Worm (Caenorhabditis elegans) whole organism, early embryonic: ENCODE results near the gene rpb-9.

ENCODE experiments used
- B0310.2 ChIP-seq: sonication (generic microtip); optimal IDR thresholded peaks from 2 replicates; lab custom pipeline; 2016; ENCODE audit warnings: mild to moderate bottlenecking, missing genetic modification characterization, missing compliant biosample characterization
- F13C5.2 ChIP-seq: sonication (generic microtip); optimal IDR thresholded peaks from 2 replicates; lab custom pipeline; 2017; ENCODE audit warnings: mild to moderate bottlenecking, missing genetic modification characterization, inconsistent platforms, missing compliant biosample characterization
- aly-1 ChIP-seq: sonication (generic microtip); optimal IDR thresholded peaks from 2 replicates; lab custom pipeline; 2016; ENCODE audit warnings: missing genetic modification characterization, missing compliant biosample characterization
- ama-1 ChIP-seq: fragments of 150-350 bp; optimal IDR thresholded peaks from 2 replicates; lab custom pipeline; 2014
- ceh-13 ChIP-seq: fragments of 200-800 bp; sonication (Bioruptor generic); optimal IDR thresholded peaks from 2 replicates; lab custom pipeline; 2018; ENCODE audit warnings: mild to moderate bottlenecking, missing genetic modification characterization, missing compliant biosample characterization
- ceh-36 ChIP-seq: sonication (generic microtip); optimal IDR thresholded peaks from 2 replicates; lab custom pipeline; 2016; ENCODE audit warnings: missing genetic modification characterization, inconsistent platforms, missing compliant biosample characterization
- ets-7 ChIP-seq: sonication (generic microtip); optimal IDR thresholded peaks from 2 replicates; lab custom pipeline; 2016; ENCODE audit warnings: missing genotype, missing genetic modification characterization, missing compliant biosample characterization
- flt-1 ChIP-seq: fragments of 200-800 bp; sonication (Bioruptor generic); IDR thresholded peaks from 2 replicates; pipeline ENCODE4 v1.3.6; 2022; ENCODE audit warnings: missing genetic modification characterization, missing compliant biosample characterization
- hmbx-1 ChIP-seq: sonication (generic microtip); optimal IDR thresholded peaks from 2 replicates; lab custom pipeline; 2016; ENCODE audit warnings: mild to moderate bottlenecking, missing genetic modification characterization, missing compliant biosample characterization
- hmg-4 ChIP-seq: fragments of 200-800 bp; sonication (Bioruptor generic); optimal IDR thresholded peaks from 2 replicates; lab custom pipeline; 2018; ENCODE audit warnings: mild to moderate bottlenecking, missing genetic modification characterization, missing compliant biosample characterization
- hnd-1 ChIP-seq: sonication (generic microtip); optimal IDR thresholded peaks from 2 replicates; lab custom pipeline; 2016; ENCODE audit warnings: missing genetic modification characterization, missing compliant biosample characterization
- pes-1 ChIP-seq: fragments of 200-800 bp; sonication (Bioruptor generic); IDR thresholded peaks from 2 replicates; pipeline ENCODE4 v1.3.6; 2022; ENCODE audit warnings: missing genetic modification reagents, missing genetic modification characterization, missing compliant biosample characterization
- scrt-1 ChIP-seq: fragments of 200-800 bp; sonication (Bioruptor generic); IDR thresholded peaks from 2 replicates; pipeline ENCODE4 v1.3.6; 2022; ENCODE audit warnings: missing genetic modification characterization, missing compliant biosample characterization
- sea-1 ChIP-seq: fragments of 200-800 bp; sonication (Bioruptor generic); conservative IDR thresholded peaks from 2 replicates; pipeline ENCODE4 v1.3.6; 2022; ENCODE audit warnings: missing genetic modification characterization, missing compliant biosample characterization
- tbx-11 ChIP-seq: fragments of 200-800 bp; sonication (Bioruptor generic); IDR thresholded peaks from 2 replicates; pipeline ENCODE4 v1.3.6; 2022; ENCODE audit warnings: missing genetic modification characterization, missing compliant biosample characterization
- tbx-37 ChIP-seq: fragments of 200-800 bp; sonication (Bioruptor generic); conservative IDR thresholded peaks from 2 replicates; pipeline ENCODE4 v1.3.6; 2022; ENCODE audit warnings: missing genetic modification reagents, missing genetic modification characterization, missing compliant biosample characterization
- tra-4 ChIP-seq: sonication (generic microtip); optimal IDR thresholded peaks from 2 replicates; lab custom pipeline; 2017; ENCODE audit warnings: missing genetic modification characterization, missing compliant biosample characterization

rpb-9 gene

DNA sequence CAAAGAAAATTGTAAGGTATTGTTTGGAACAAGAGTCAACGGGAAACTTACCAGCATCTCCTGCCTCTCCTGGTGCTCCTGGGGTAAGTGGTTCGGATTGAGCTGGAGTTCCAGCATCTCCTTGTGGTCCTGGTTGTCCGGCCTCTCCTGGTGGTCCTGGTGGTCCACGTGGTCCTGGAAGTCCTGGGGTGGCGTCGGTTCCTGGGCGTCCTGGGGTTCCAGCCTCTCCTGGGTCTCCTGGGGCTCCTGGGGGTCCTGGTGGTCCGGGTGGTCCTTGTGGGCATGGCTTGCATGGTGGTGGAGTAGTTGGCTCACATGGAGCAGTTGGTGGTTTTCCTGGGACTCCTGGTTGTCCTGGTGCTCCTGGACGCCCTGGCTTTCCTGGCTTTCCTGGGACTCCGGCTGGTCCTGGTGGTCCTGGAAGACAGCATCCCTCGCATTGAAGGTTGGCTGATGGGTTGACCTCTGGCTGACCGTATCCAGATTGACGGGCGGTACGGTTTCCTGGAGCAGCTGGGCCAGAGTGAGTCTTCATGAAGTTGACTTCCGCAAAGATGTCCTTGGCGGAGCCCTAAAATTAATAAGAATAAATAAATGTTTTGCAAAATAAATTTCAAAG is 38.0 kb upstream of the rpb-9 start:
- no peak for TF ChIP-seq F13C5.2
- no peak for TF ChIP-seq scrt-1 (GFP tag; lab: Robert Waterston, UW)
- TF ChIP-seq hmbx-1 (tag; lab: Kevin White, UChicago), result no peak
- TF ChIP-seq ceh-36 (tag; lab: Kevin White, UChicago), result no peak
- no peak for TF ChIP-seq aly-1
- no peak for TF ChIP-seq tra-4 (tag; lab: Kevin White, UChicago)
- TF ChIP-seq ets-7 (tag; lab: Kevin White, UChicago), result no peak
- no peak for TF ChIP-seq hmg-4 (GFP tag; lab: Kevin White, UChicago)
- no peak for TF ChIP-seq pes-1 (GFP tag; lab: Robert Waterston, UW)
- no peak for TF ChIP-seq hnd-1
- no peak for TF ChIP-seq ceh-13 (GFP tag; lab: Kevin White, UChicago)
- no peak for TF ChIP-seq ama-1 (lab: Kevin White, UChicago)
- no peak for TF ChIP-seq B0310.2 (tag; lab: Kevin White, UChicago)
- TF ChIP-seq flt-1, result no peak

DNA sequence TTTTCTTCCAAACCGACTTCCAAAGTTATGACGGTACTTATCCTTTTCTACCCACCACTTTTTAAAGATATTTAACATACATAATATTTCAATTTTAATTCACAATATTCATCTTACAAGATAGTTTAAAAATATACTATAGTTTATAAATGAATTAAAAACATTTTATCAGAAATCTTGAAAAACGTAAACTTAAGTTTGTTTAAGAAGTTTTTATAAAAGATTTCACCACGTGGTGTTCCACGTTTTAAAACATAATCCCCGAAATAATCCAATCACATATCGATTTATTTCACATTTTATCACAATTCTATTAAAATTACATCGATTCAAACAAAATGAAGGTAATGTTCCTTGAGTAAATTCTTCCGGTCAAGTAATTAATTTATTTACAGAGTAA is 34.6 kb upstream of the rpb-9 start, which contains the start of gene ZC513.3:
TSS of gene ZC513.3 (plus strand) at position 301 of the 400 bp plus-strand sequence.
- no peak for TF ChIP-seq ceh-13 (GFP tag; lab: Kevin White, UChicago)

DNA sequence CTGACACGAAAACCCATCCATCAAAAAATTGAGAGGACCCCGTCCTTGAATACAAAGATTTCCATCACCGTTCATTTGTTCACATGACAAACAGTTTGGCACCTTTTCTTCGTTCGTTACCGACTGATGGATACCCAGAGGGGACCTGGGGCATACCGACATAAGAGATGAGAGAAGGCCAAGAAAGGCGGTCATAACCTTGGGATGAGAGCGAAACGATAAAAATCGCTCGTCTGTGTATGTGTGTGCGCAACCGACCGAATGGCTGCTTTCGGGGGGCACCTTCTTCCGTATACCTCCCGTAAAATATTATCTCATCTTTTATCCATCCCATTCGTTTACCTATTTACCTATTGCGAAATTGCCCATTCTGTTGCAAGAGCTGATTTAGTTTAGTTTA is 32.8 kb upstream of the rpb-9 start:
- TF ChIP-seq aly-1 (no peak), hmg-4 (GFP tag; lab: Kevin White, UChicago) (peak; percentile 33)

DNA sequence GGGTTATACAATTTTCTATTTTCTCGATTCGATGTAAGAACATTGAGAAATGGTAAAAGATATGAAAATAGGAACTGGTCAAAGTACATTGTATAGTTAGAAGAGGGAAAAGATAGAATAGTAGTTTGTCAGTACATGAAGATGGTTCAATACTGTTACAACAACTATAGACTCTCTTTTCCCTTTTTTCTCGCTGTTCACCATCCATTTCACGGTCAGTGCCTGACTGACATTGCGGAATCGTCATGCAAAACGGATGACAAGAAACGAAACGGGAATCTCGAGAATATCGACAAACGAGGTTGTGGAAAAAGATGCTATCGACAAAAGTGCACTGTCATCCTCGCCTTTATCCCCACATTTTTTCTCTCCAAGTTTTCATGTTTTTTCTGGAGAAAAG is 31.5 kb upstream of the rpb-9 start:
- TF ChIP-seq aly-1 (no peak), sea-1 (no peak), scrt-1 (GFP tag; lab: Robert Waterston, UW) (no peak)

DNA sequence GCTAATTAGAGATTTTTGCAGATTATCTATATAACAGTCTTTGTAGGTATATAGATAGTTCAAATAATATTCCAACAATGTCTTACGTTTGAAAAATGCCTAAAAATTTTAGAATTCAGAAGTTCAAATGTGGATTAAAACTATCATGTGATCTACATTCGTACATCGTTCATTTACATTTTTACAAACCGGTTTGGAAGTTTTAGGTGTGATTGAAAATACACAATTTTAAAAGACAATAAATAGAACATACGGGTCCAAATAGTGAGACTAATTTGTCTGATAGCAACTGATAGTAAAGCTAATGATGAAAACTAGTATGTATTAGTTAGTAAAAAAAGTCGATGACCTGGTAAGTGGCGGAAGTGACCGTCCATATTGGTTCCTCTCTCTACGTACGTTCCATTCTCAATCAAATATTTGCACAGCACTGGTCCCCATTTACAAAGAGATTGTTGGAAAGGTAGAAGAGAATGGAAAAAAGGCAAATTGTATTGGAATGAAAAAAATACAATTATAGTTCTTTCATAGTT is 29.3 kb upstream of the rpb-9 start:
- TF ChIP-seq ceh-36 (tag; lab: Kevin White, UChicago), result no peak
- TF ChIP-seq flt-1, result no peak
- TF ChIP-seq aly-1, result no peak
- TF ChIP-seq ets-7 (tag; lab: Kevin White, UChicago), result no peak
- no peak for TF ChIP-seq scrt-1 (GFP tag; lab: Robert Waterston, UW)
- no peak for TF ChIP-seq hnd-1
- TF ChIP-seq ceh-13 (GFP tag; lab: Kevin White, UChicago), result no peak
- TF ChIP-seq B0310.2 (tag; lab: Kevin White, UChicago), result no peak
- TF ChIP-seq tra-4 (tag; lab: Kevin White, UChicago), result no peak
- no peak for TF ChIP-seq hmg-4 (GFP tag; lab: Kevin White, UChicago)
- TF ChIP-seq tbx-11 (GFP tag; lab: Robert Waterston, UW), result no peak
- TF ChIP-seq tbx-37, result no peak
- TF ChIP-seq pes-1 (GFP tag; lab: Robert Waterston, UW), result no peak
- no peak for TF ChIP-seq hmbx-1 (tag; lab: Kevin White, UChicago)

DNA sequence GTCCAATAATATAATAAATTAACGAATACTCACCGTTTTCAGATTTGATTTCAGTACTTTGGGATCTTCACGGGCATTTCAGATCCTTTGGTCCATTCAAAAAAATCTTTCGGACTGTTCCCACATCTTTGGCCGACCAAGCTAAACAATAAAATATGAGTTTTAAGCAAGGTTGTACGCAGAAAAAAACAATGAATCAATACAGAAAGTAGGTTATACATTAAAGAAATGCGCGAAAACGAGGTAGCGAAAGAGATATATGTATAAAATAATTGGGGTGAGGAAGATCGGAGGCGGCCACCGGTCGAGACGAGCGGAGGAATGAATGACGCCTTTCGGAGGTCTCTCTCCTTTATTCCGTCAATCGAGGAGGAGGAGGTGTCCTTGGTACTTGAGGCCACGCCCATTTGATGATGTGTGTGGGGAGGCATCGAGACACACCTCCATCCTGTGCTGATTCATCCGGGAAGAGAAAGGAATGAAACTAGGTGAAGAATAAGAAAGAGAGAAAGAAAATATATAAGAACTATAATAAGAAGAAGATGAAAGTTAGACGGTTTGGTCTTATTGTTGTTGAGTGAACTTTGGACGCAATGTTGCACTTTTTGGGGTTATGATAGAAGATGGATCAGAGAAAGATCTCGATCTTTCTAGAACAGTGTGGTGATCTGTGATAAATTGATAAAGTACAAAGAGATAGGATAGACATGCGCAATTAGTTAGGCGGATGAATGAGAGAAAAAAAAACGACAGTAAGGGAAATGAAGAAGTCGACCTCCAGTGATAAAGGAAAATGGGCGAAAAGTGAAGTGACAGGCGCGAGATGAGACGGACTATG is 28.3 kb upstream of the rpb-9 start:
- TF ChIP-seq tra-4 (tag; lab: Kevin White, UChicago) (no peak), ceh-13 (GFP tag; lab: Kevin White, UChicago) (no peak), tbx-37 (no peak), ama-1 (lab: Kevin White, UChicago) (peak; percentile 82), ceh-36 (tag; lab: Kevin White, UChicago) (peak; percentile 2), hmbx-1 (tag; lab: Kevin White, UChicago) (no peak), F13C5.2 (no peak), ets-7 (tag; lab: Kevin White, UChicago) (no peak), pes-1 (GFP tag; lab: Robert Waterston, UW) (no peak; the same call in 1 of the 2 replicates), scrt-1 (GFP tag; lab: Robert Waterston, UW) (no peak), flt-1 (no peak), B0310.2 (tag; lab: Kevin White, UChicago) (no peak), sea-1 (no peak), hmg-4 (GFP tag; lab: Kevin White, UChicago) (peak; percentile 3), tbx-11 (GFP tag; lab: Robert Waterston, UW) (no peak), aly-1 (no peak), hnd-1 (no peak)

DNA sequence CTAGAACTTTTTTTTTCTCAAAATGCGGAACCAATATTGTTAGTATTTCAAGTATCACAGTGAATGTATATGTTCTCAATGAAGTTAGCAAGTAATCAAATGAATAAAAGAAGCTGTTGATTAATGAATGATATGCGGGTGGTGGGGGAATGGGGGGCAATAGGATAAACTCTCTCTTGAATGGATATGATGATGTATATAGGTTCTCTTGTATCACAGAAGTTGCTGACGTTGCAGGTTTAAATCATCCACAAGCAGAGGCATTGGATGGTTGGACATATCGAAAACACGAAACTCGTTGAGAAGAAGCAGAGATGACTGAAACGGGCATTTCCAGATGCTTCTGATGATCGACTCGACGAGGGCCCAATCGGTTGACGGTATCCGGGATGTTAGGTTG is 27.5 kb upstream of the rpb-9 start:
- no peak for TF ChIP-seq B0310.2 (tag; lab: Kevin White, UChicago)
- 0 out of 2 replicates have a peak, but pooled peaks have one; percentile 28 for TF ChIP-seq sea-1
- TF ChIP-seq tbx-37, result no peak
- TF ChIP-seq tra-4 (tag; lab: Kevin White, UChicago), result no peak
- TF ChIP-seq ceh-13 (GFP tag; lab: Kevin White, UChicago), result no peak
- no peak for TF ChIP-seq aly-1
- TF ChIP-seq hmg-4 (GFP tag; lab: Kevin White, UChicago), result no peak
- TF ChIP-seq ama-1 (lab: Kevin White, UChicago), result peak; percentile 57
- no peak for TF ChIP-seq flt-1
- TF ChIP-seq tbx-11 (GFP tag; lab: Robert Waterston, UW), result no peak
- no peak for TF ChIP-seq hnd-1
- no peak for TF ChIP-seq pes-1 (GFP tag; lab: Robert Waterston, UW)
